Worm (Caenorhabditis elegans): ENCODE data around the gene pitr-2.

The pitr-2 gene

ce11 chrV:9112467-9112866 is 25.1 kb downstream of the pitr-2 start, which contains the start of gene F21C10.7:
Gene F21C10.7, plus strand, starts transcription at chrV:9112767.
- TF ChIP-seq ceh-31 (tag; optimal IDR thresholded peaks at IDR 0.05) (no peak), ets-4 (tag; optimal IDR thresholded peaks at IDR 0.05) (no peak), ceh-18 (tag; optimal IDR thresholded peaks at IDR 0.05) (no peak), pha-4 (tag; optimal IDR thresholded peaks at IDR 0.05) (no peak), unc-86 (tag; optimal IDR thresholded peaks at IDR 0.05) (no peak), tbx-2 (tag; optimal IDR thresholded peaks at IDR 0.05) (no peak), nfya-1 (tag; optimal IDR thresholded peaks at IDR 0.05) (no peak), hlh-13 (GFP tag; optimal IDR thresholded peaks at IDR 0.05) (no peak), ttx-3 (tag; optimal IDR thresholded peaks at IDR 0.05) (no peak), ceh-19 (GFP tag; optimal IDR thresholded peaks at IDR 0.05) (no peak), sox-2 (GFP tag; IDR thresholded peaks at IDR 0.05) (no peak), ceh-2 (tag; optimal IDR thresholded peaks at IDR 0.05) (no peak)

ce11 chrV:9111957-9112356 is 25.6 kb downstream of the pitr-2 start:
- no peak for TF ChIP-seq ceh-31 (tag; optimal IDR thresholded peaks at IDR 0.05)
- TF ChIP-seq hlh-6 (tag; optimal IDR thresholded peaks at IDR 0.05): no peak
- TF ChIP-seq ceh-18 (tag; optimal IDR thresholded peaks at IDR 0.05): peak; percentile 47
- no peak for TF ChIP-seq ceh-45 (GFP tag; IDR thresholded peaks at IDR 0.05)
- TF ChIP-seq fkh-6 (tag; optimal IDR thresholded peaks at IDR 0.05): no peak
- TF ChIP-seq pat-9 (tag; optimal IDR thresholded peaks at IDR 0.05): no peak
- no peak for TF ChIP-seq K09A11.1 (tag; optimal IDR thresholded peaks at IDR 0.05; ENCODE audit: insufficient read depth)

- no peak for TF ChIP-seq ceh-34 (tag; optimal IDR thresholded peaks at IDR 0.05)
- no peak for TF ChIP-seq odd-2 (tag; optimal IDR thresholded peaks at IDR 0.05)
- no peak for TF ChIP-seq fkh-10 (GFP tag; optimal IDR thresholded peaks at IDR 0.05)
- no peak for TF ChIP-seq hlh-15 (tag; optimal IDR thresholded peaks at IDR 0.05)
- no peak for TF ChIP-seq hlh-6 (tag; optimal IDR thresholded peaks at IDR 0.05)
- TF ChIP-seq pag-3 (tag; optimal IDR thresholded peaks at IDR 0.05; ENCODE audit: borderline replicate concordance): no peak
- TF ChIP-seq pqm-1 (tag; optimal IDR thresholded peaks at IDR 0.05): no peak
Observed at ce11 chrV:9109281-9109680, 28.2 kb downstream of the pitr-2 start, which contains the start of gene pqn-31. Gene pqn-31, plus strand, starts transcription at chrV:9109581.

ce11 chrV:9108219-9108618 is 29.3 kb downstream of the pitr-2 start, which contains the start of gene F21C10.18:
Gene F21C10.18, plus strand, starts transcription at chrV:9108519.
- no peak for TF ChIP-seq hlh-30 (tag; optimal IDR thresholded peaks at IDR 0.05; ENCODE audit: insufficient read depth)
- no peak for TF ChIP-seq pat-9 (tag; optimal IDR thresholded peaks at IDR 0.05)

ce11 chrV:9101062-9101461 is 36.5 kb downstream of the pitr-2 start, which contains the start of gene frpr-6:
Gene frpr-6, minus strand, starts transcription at chrV:9101162.
- TF ChIP-seq ahr-1 (tag; optimal IDR thresholded peaks at IDR 0.05) (no peak), ztf-16 (tag; optimal IDR thresholded peaks at IDR 0.05) (no peak), hlh-6 (tag; optimal IDR thresholded peaks at IDR 0.05) (no peak), pax-1 (tag; optimal IDR thresholded peaks at IDR 0.05) (no peak), pros-1 (tag; optimal IDR thresholded peaks at IDR 0.05) (no peak), ceh-48 (tag; optimal IDR thresholded peaks at IDR 0.05) (no peak), hlh-13 (GFP tag; optimal IDR thresholded peaks at IDR 0.05) (no peak), mec-3 (tag; optimal IDR thresholded peaks at IDR 0.05; ENCODE audit: borderline replicate concordance) (no peak), unc-86 (tag; optimal IDR thresholded peaks at IDR 0.05) (no peak), tbx-2 (tag; optimal IDR thresholded peaks at IDR 0.05) (no peak), npax-4 (tag; optimal IDR thresholded peaks at IDR 0.05) (no peak), sox-4 (tag; optimal IDR thresholded peaks at IDR 0.05) (no peak), odd-2 (tag; optimal IDR thresholded peaks at IDR 0.05) (no peak), ceh-24 (tag; optimal IDR thresholded peaks at IDR 0.05) (no peak), elt-4 (tag; optimal IDR thresholded peaks at IDR 0.05) (no peak)
